Fruit fly (Drosophila melanogaster) whole organism, embryonic: ENCODE results near the gene CG18766.
A peak's percentile ranks its signal among the peaks of the same experiment; 100 is the strongest.

Experiments
- BtbVII ChIP-seq: fragments of 200-800 bp; sonication (Bioruptor generic); optimal IDR thresholded peaks from 3 replicates; lab custom pipeline; 2017; ENCODE audit warnings: missing biosample characterization, mild to moderate bottlenecking, missing genetic modification characterization
- Bteb2 ChIP-seq: fragments of 200-800 bp; sonication (Bioruptor generic); optimal IDR thresholded peaks from 2 replicates; lab custom pipeline; 2016; ENCODE audit warnings: missing biosample characterization, missing genetic modification characterization
- CG10654 ChIP-seq: fragments of 200-800 bp; sonication (Bioruptor generic); optimal IDR thresholded peaks from 2 replicates; lab custom pipeline; 2016; ENCODE audit warnings: missing biosample characterization, missing genetic modification characterization
- CG11247 ChIP-seq: fragments of 200-800 bp; sonication (Bioruptor generic); IDR thresholded peaks from 2 replicates; pipeline ENCODE4 v1.3.6; 2022; ENCODE audit warnings: missing biosample characterization, missing genetic modification characterization
- CG11456 ChIP-seq: fragments of 200-800 bp; sonication (Bioruptor generic); IDR thresholded peaks from 3 replicates; pipeline ENCODE4 v1.3.6; 2022; ENCODE audit warnings: missing biosample characterization, missing genetic modification characterization
- CG12391 ChIP-seq: fragments of 200-800 bp; sonication (Bioruptor generic); optimal IDR thresholded peaks from 3 replicates; lab custom pipeline; 2018; ENCODE audit warnings: missing biosample characterization, mild to moderate bottlenecking, missing genetic modification characterization, moderate library complexity
- CG14965 ChIP-seq: fragments of 200-800 bp; sonication (Bioruptor generic); optimal IDR thresholded peaks from 2 replicates; lab custom pipeline; 2016; ENCODE audit warnings: missing biosample characterization, missing genetic modification characterization, borderline replicate concordance
- CG15601 ChIP-seq: fragments of 200-800 bp; sonication (Bioruptor generic); optimal IDR thresholded peaks from 3 replicates; lab custom pipeline; 2019; ENCODE audit warnings: missing biosample characterization, mild to moderate bottlenecking, missing genetic modification characterization, moderate library complexity
- CG1602 ChIP-seq: fragments of 200-800 bp; sonication (Bioruptor generic); optimal IDR thresholded peaks from 3 replicates; lab custom pipeline; 2016; ENCODE audit warnings: missing biosample characterization, missing genetic modification characterization
- CG16779 ChIP-seq: fragments of 200-800 bp; sonication (Bioruptor generic); IDR thresholded peaks from 2 replicates; pipeline ENCODE4 v1.3.6; 2022; ENCODE audit warnings: missing biosample characterization, missing genetic modification characterization
- CG17359 ChIP-seq: fragments of 200-800 bp; sonication (Bioruptor generic); optimal IDR thresholded peaks from 3 replicates; lab custom pipeline; 2018; ENCODE audit warnings: missing biosample characterization, mild to moderate bottlenecking, missing genetic modification characterization, moderate library complexity
- CG34422 ChIP-seq: fragments of 200-800 bp; sonication (Bioruptor generic); IDR thresholded peaks from 3 replicates; pipeline ENCODE4 v1.3.6; 2022; ENCODE audit warnings: missing biosample characterization, missing genetic modification characterization
- CG3995 ChIP-seq: fragments of 200-800 bp; sonication (Bioruptor generic); optimal IDR thresholded peaks from 3 replicates; lab custom pipeline; 2016; ENCODE audit warnings: missing biosample characterization, missing genetic modification characterization
- CG7839 ChIP-seq: fragments of 200-800 bp; sonication (Bioruptor generic); optimal IDR thresholded peaks from 3 replicates; lab custom pipeline; 2018; ENCODE audit warnings: missing biosample characterization, mild to moderate bottlenecking, missing genetic modification characterization, moderate library complexity
- CG8089 ChIP-seq: fragments of 200-800 bp; sonication (Bioruptor generic); optimal IDR thresholded peaks from 3 replicates; lab custom pipeline; 2016; ENCODE audit warnings: missing biosample characterization, missing genetic modification characterization
- CG8290 ChIP-seq, 3 experiments: fragments of 200-800 bp; sonication (Bioruptor generic); optimal IDR thresholded peaks; 2 replicates each; lab custom pipeline; 2016 to 2019; ENCODE audit warnings: missing biosample characterization in 3 of 3, missing genetic modification characterization in 3 of 3, mild to moderate bottlenecking in 2 of 3, moderate library complexity in 1 of 3
- CG8478 ChIP-seq: fragments of >200 bp; optimal IDR thresholded peaks from 2 replicates; lab custom pipeline; 2018
- CG9727 ChIP-seq: fragments of 200-800 bp; sonication (Bioruptor generic); optimal IDR thresholded peaks from 3 replicates; lab custom pipeline; 2017; ENCODE audit warnings: missing biosample characterization, mild to moderate bottlenecking, missing genetic modification characterization
- Dek ChIP-seq: fragments of 200-800 bp; sonication (Bioruptor generic); optimal IDR thresholded peaks from 3 replicates; lab custom pipeline; 2019; ENCODE audit warnings: missing biosample characterization, mild to moderate bottlenecking, missing genetic modification characterization, moderate library complexity
- Dll ChIP-seq: fragments of 200-800 bp; sonication (Bioruptor generic); IDR thresholded peaks from 4 replicates; pipeline ENCODE4 v1.3.6; 2022; ENCODE audit warnings: missing biosample characterization, missing genetic modification characterization; ENCODE audit not compliant: partially characterized antibody
- Doc2 ChIP-seq: fragments of 200-800 bp; sonication (Bioruptor generic); IDR thresholded peaks from 2 replicates; pipeline ENCODE4 v1.3.6; 2022; ENCODE audit warnings: missing biosample characterization, missing genetic modification characterization
- Drgx ChIP-seq: fragments of 200-800 bp; sonication (Bioruptor generic); IDR thresholded peaks from 2 replicates; pipeline ENCODE4 v1.3.6; 2022; ENCODE audit warnings: missing biosample characterization, missing genetic modification characterization
- H15 ChIP-seq: fragments of 200-800 bp; sonication (Bioruptor generic); IDR thresholded peaks from 3 replicates; pipeline ENCODE4 v1.3.6; 2022; ENCODE audit warnings: missing biosample characterization, missing genetic modification characterization
- Jarid2 ChIP-seq: fragments of 200-800 bp; sonication (Bioruptor generic); optimal IDR thresholded peaks from 3 replicates; lab custom pipeline; 2017; ENCODE audit warnings: mild to moderate bottlenecking, missing biosample characterization, missing genetic modification reagents, missing genetic modification characterization
- Lpt ChIP-seq: fragments of >200 bp; optimal IDR thresholded peaks from 2 replicates; lab custom pipeline; 2018; ENCODE audit warnings: missing biosample characterization, missing genetic modification characterization
- Mrtf ChIP-seq: fragments of 200-800 bp; sonication (Bioruptor generic); IDR thresholded peaks from 3 replicates; pipeline ENCODE4 v1.3.6; 2022; ENCODE audit warnings: missing biosample characterization, missing genetic modification characterization
- Opbp ChIP-seq: fragments of 200-800 bp; sonication (Bioruptor generic); IDR thresholded peaks from 3 replicates; pipeline ENCODE4 v1.3.6; 2022; ENCODE audit warnings: missing biosample characterization, missing genetic modification characterization; ENCODE audit not compliant: partially characterized antibody
- Ravus ChIP-seq: fragments of 200-800 bp; sonication (Bioruptor generic); IDR thresholded peaks from 2 replicates; pipeline ENCODE4 v1.3.6; 2022; ENCODE audit warnings: missing biosample characterization, missing genetic modification characterization
- Spps ChIP-seq: fragments of 200-800 bp; sonication (Bioruptor generic); optimal IDR thresholded peaks from 2 replicates; lab custom pipeline; 2018; ENCODE audit warnings: missing biosample characterization, mild to moderate bottlenecking, missing genetic modification characterization
- Ssrp ChIP-seq: fragments of 200-800 bp; sonication (Bioruptor generic); optimal IDR thresholded peaks from 2 replicates; lab custom pipeline; 2018; ENCODE audit warnings: missing biosample characterization, mild to moderate bottlenecking, missing genetic modification characterization, moderate library complexity
- Trl ChIP-seq, 3 experiments: fragments of >200 bp in 2 of 3; fragments of 200-800 bp in 1 of 3; sonication (Bioruptor generic) in 1 of 3; optimal IDR thresholded peaks; 2 replicates in 1 of 3; 3 replicates in 2 of 3; lab custom pipeline; 2016 to 2017; ENCODE audit warnings: missing biosample characterization in 1 of 3, missing genetic modification characterization in 1 of 3
- Xrp1 ChIP-seq: fragments of 200-800 bp; sonication (Bioruptor generic); IDR thresholded peaks from 2 replicates; pipeline ENCODE4 v1.3.6; 2022; ENCODE audit warnings: missing biosample characterization, missing genetic modification characterization
- aop ChIP-seq: fragments of 200-800 bp; sonication (Bioruptor generic); IDR thresholded peaks from 2 replicates; pipeline ENCODE4 v1.3.6; 2022; ENCODE audit warnings: missing biosample characterization, missing genetic modification characterization
- cas ChIP-seq: fragments of 200-800 bp; sonication (Bioruptor generic); IDR thresholded peaks from 2 replicates; pipeline ENCODE4 v1.3.6; 2022; ENCODE audit warnings: missing biosample characterization, missing genetic modification characterization
- corto ChIP-seq: fragments of 200-800 bp; sonication (Bioruptor generic); optimal IDR thresholded peaks from 2 replicates; lab custom pipeline; 2016; ENCODE audit warnings: missing biosample characterization, mild to moderate bottlenecking, missing genetic modification characterization, moderate library complexity
- en ChIP-seq: fragments of 200-800 bp; sonication (Bioruptor generic); optimal IDR thresholded peaks from 2 replicates; lab custom pipeline; 2016; ENCODE audit warnings: missing biosample characterization, missing genetic modification characterization
- eve ChIP-seq, 2 experiments: fragments of >200 bp; optimal IDR thresholded peaks; 2 replicates each; lab custom pipeline; 2017; ENCODE audit warnings: missing biosample characterization in 2 of 2, missing genetic modification characterization in 2 of 2
- fd102C ChIP-seq: fragments of 200-800 bp; sonication (Bioruptor generic); optimal IDR thresholded peaks from 2 replicates; lab custom pipeline; 2018; ENCODE audit warnings: missing biosample characterization, mild to moderate bottlenecking, missing genetic modification characterization, moderate library complexity
- fd64A ChIP-seq: fragments of 200-800 bp; sonication (Bioruptor generic); optimal IDR thresholded peaks from 3 replicates; lab custom pipeline; 2018; ENCODE audit warnings: missing biosample characterization, mild to moderate bottlenecking, missing genetic modification characterization
- gro ChIP-seq: fragments of 200-800 bp; sonication (Bioruptor generic); optimal IDR thresholded peaks from 2 replicates; lab custom pipeline; 2016; ENCODE audit warnings: missing biosample characterization, missing genetic modification characterization
- her ChIP-seq: fragments of 200-800 bp; sonication (Bioruptor generic); optimal IDR thresholded peaks from 2 replicates; lab custom pipeline; 2016; ENCODE audit warnings: missing biosample characterization, missing genetic modification characterization
- hth ChIP-seq: fragments of >200 bp; optimal IDR thresholded peaks from 2 replicates; lab custom pipeline; 2017; ENCODE audit warnings: inconsistent platforms
- lola ChIP-seq, 3 experiments: fragments of >200 bp in 2 of 3; fragments of 200-800 bp in 1 of 3; sonication (Bioruptor generic) in 1 of 3; optimal IDR thresholded peaks; 2 replicates each; lab custom pipeline; 2017 to 2019; ENCODE audit warnings: missing biosample characterization in 3 of 3, missing genetic modification characterization in 3 of 3, mild to moderate bottlenecking in 1 of 3, moderate library complexity in 1 of 3
- mld ChIP-seq: fragments of 200-800 bp; sonication (Bioruptor generic); IDR thresholded peaks from 3 replicates; pipeline ENCODE4 v1.3.6; 2022; ENCODE audit warnings: missing biosample characterization, missing genetic modification characterization; ENCODE audit not compliant: partially characterized antibody
- nmo ChIP-seq: fragments of 200-800 bp; sonication (Bioruptor generic); optimal IDR thresholded peaks from 2 replicates; lab custom pipeline; 2018; ENCODE audit warnings: missing biosample characterization, mild to moderate bottlenecking, missing genetic modification characterization, moderate library complexity
- run ChIP-seq: fragments of 200-800 bp; sonication (Bioruptor generic); optimal IDR thresholded peaks from 3 replicates; lab custom pipeline; 2018; ENCODE audit warnings: missing biosample characterization, mild to moderate bottlenecking, missing genetic modification characterization
- tio ChIP-seq: fragments of 200-800 bp; sonication (Bioruptor generic); optimal IDR thresholded peaks from 2 replicates; lab custom pipeline; 2017; ENCODE audit warnings: missing biosample characterization, missing genetic modification characterization, inconsistent platforms
- tup ChIP-seq: fragments of 200-800 bp; sonication (Bioruptor generic); optimal IDR thresholded peaks from 2 replicates; lab custom pipeline; 2016; ENCODE audit warnings: missing biosample characterization, mild to moderate bottlenecking, missing genetic modification characterization, moderate library complexity
- wek ChIP-seq: fragments of 200-800 bp; sonication (Bioruptor generic); optimal IDR thresholded peaks from 3 replicates; lab custom pipeline; 2018; ENCODE audit warnings: missing biosample characterization, mild to moderate bottlenecking, missing genetic modification characterization, moderate library complexity
- zfh1 ChIP-seq: fragments of 200-800 bp; sonication (Bioruptor generic); IDR thresholded peaks from 3 replicates; pipeline ENCODE4 v1.3.6; 2022; ENCODE audit warnings: missing biosample characterization, missing genetic modification characterization

Gene CG18766

dm6 chr3R:27246264-27246663 is 1.2 kb upstream of the CG18766 start (continued):
- TF ChIP-seq Ssrp (tag; lab: Kevin White, UChicago) (peak; percentile 83), mld (GFP tag; lab: Robert Waterston, UW) (no peak), fd64A (no peak), CG16779 (GFP tag; lab: Robert Waterston, UW) (no peak), tio (GFP tag; lab: Kevin White, UChicago) (no peak), hth (lab: Kevin White, UChicago) (no peak), run (tag; lab: Kevin White, UChicago) (peak; percentile 89), Trl (optimal IDR thresholded peaks at IDR 0.05; lab: Kevin White, UChicago) (no peak), Trl (GFP tag; optimal IDR thresholded peaks at IDR 0.05; lab: Kevin White, UChicago) (no peak), BtbVII (GFP tag; lab: Kevin White, UChicago) (peak; percentile 69), fd102C (no peak), Xrp1 (GFP tag; lab: Robert Waterston, UW) (peak; percentile 79), CG34422 (GFP tag; lab: Robert Waterston, UW) (0 out of 3 replicates have a peak, but pooled peaks have one; percentile 28), CG11247 (no peak), CG17359 (tag; lab: Kevin White, UChicago) (peak; percentile 83), CG12391 (tag; lab: Kevin White, UChicago) (peak; percentile 91), Bteb2 (GFP tag; lab: Kevin White, UChicago) (no peak), Ravus (GFP tag; lab: Robert Waterston, UW) (no peak; the same call in 1 of the 2 replicates), Doc2 (GFP tag; lab: Robert Waterston, UW) (no peak), nmo (GFP tag; lab: Kevin White, UChicago) (peak; percentile 92), gro (GFP tag; lab: Kevin White, UChicago) (no peak), CG8290 (GFP tag; optimal IDR thresholded peaks at IDR 0.05; lab: Kevin White, UChicago) (peak; percentile 24), CG8290 (tag; optimal IDR thresholded peaks at IDR 0.05; lab: Kevin White, UChicago) (peak in 1 of 2 experiments; percentile 38), en (GFP tag; lab: Kevin White, UChicago) (no peak), corto (GFP tag; lab: Kevin White, UChicago) (no peak), CG10654 (peak; percentile 33), Dek (tag; lab: Kevin White, UChicago) (peak; percentile 33), CG15601 (tag; lab: Kevin White, UChicago) (peak; percentile 88), CG14965 (GFP tag; lab: Kevin White, UChicago) (no peak), CG8478 (no peak), CG8089 (GFP tag; lab: Kevin White, UChicago) (no peak), Jarid2 (peak; percentile 30), her (GFP tag; lab: Kevin White, UChicago) (no peak), aop (GFP tag; lab: Robert Waterston, UW) (no peak), Lpt (no peak), wek (GFP tag; lab: Kevin White, UChicago) (no peak), tup (no peak), Mrtf (GFP tag; lab: Robert Waterston, UW) (no peak), Drgx (peak; percentile 43; the same call in 1 of the 2 replicates), Opbp (GFP tag; lab: Robert Waterston, UW) (no peak), CG1602 (GFP tag; lab: Kevin White, UChicago) (peak; percentile 51), Spps (peak; percentile 76), eve (GFP tag; optimal IDR thresholded peaks at IDR 0.05; lab: Kevin White, UChicago) (no peak), H15 (GFP tag; lab: Robert Waterston, UW) (no peak), CG7839 (tag; lab: Kevin White, UChicago) (peak; percentile 92), CG11456 (GFP tag; lab: Robert Waterston, UW) (no peak), zfh1 (GFP tag; lab: Robert Waterston, UW) (peak; percentile 46; the same call in 1 of the 3 replicates), lola (GFP tag; optimal IDR thresholded peaks at IDR 0.05; lab: Kevin White, UChicago) (peak in 1 of 3 experiments; percentile 90), CG3995 (no peak), cas (GFP tag; lab: Robert Waterston, UW) (no peak), Dll (GFP tag; lab: Robert Waterston, UW) (no peak), CG9727 (GFP tag; lab: Kevin White, UChicago) (peak; percentile 87)
